Worm (Caenorhabditis elegans): ENCODE measurements around the gene lron-10.

Gene lron-10

ce11 chrIII:10600894-10601293 is 20.3 kb downstream of the lron-10 start:
- no peak for TF ChIP-seq pbrm-1 (GFP tag; IDR thresholded peaks at IDR 0.05)
- TF ChIP-seq K12H6.12 (tag; optimal IDR thresholded peaks at IDR 0.05) = no peak
- TF ChIP-seq nhr-179 (tag; optimal IDR thresholded peaks at IDR 0.05) = no peak
- no peak for TF ChIP-seq ztf-22 (GFP tag; optimal IDR thresholded peaks at IDR 0.05)
- no peak for TF ChIP-seq hlh-26 (GFP tag; conservative IDR thresholded peaks at IDR 0.05)
- no peak for TF ChIP-seq hsf-1 (GFP tag; IDR thresholded peaks at IDR 0.05)
- TF ChIP-seq fkh-3 (tag; optimal IDR thresholded peaks at IDR 0.05) = no peak
- no peak for TF ChIP-seq ceh-91 (GFP tag; IDR thresholded peaks at IDR 0.05)
- no peak for TF ChIP-seq bed-2 (GFP tag; IDR thresholded peaks at IDR 0.05)
- no peak for TF ChIP-seq hmg-1.2 (GFP tag; IDR thresholded peaks at IDR 0.05)
- no peak for TF ChIP-seq let-526 (GFP tag; IDR thresholded peaks at IDR 0.05)
- TF ChIP-seq egl-18 (GFP tag; IDR thresholded peaks at IDR 0.05) = no peak
- no peak for TF ChIP-seq B0336.3 (GFP tag; IDR thresholded peaks at IDR 0.05)
- TF ChIP-seq madf-6 (GFP tag; IDR thresholded peaks at IDR 0.05) = no peak
- no peak for TF ChIP-seq ztf-6 (GFP tag; IDR thresholded peaks at IDR 0.05)
- no peak for TF ChIP-seq lsl-1 (GFP tag; optimal IDR thresholded peaks at IDR 0.05)
- TF ChIP-seq nhr-90 (tag; optimal IDR thresholded peaks at IDR 0.05) = no peak
- TF ChIP-seq Y53G8AR.9 (GFP tag; conservative IDR thresholded peaks at IDR 0.05) = no peak
- no peak for TF ChIP-seq Y79H2A.3 (GFP tag; conservative IDR thresholded peaks at IDR 0.05)
- no peak for TF ChIP-seq dpl-1 (GFP tag; optimal IDR thresholded peaks at IDR 0.05)

ce11 chrIII:10600138-10600626 is 21.0 kb downstream of the lron-10 start, which contains the start of gene epg-6:
Gene epg-6, minus strand, starts transcription at chrIII:10600188.
- TF ChIP-seq hmg-1.2 (GFP tag; IDR thresholded peaks at IDR 0.05) (peak; percentile 21; the same call in 1 of the 2 replicates), ceh-91 (GFP tag; IDR thresholded peaks at IDR 0.05) (peak; percentile 84), dpl-1 (GFP tag; optimal IDR thresholded peaks at IDR 0.05) (peak; percentile 27), madf-8 (GFP tag; conservative IDR thresholded peaks at IDR 0.05) (peak; percentile 82), attf-6 (GFP tag; IDR thresholded peaks at IDR 0.05) (no peak), K11D2.4 (GFP tag; IDR thresholded peaks at IDR 0.05) (no peak), ztf-26 (tag; optimal IDR thresholded peaks at IDR 0.05) (no peak), rpc-1 (optimal IDR thresholded peaks at IDR 0.05) (no peak), rpc-1 (tag; optimal IDR thresholded peaks at IDR 0.05) (no peak), snpc-1.1 (tag; optimal IDR thresholded peaks at IDR 0.05; ENCODE audit: insufficient read depth) (peak; percentile 17), Y79H2A.3 (GFP tag; conservative IDR thresholded peaks at IDR 0.05) (0 out of 2 replicates have a peak, but pooled peaks have one; percentile 26), ztf-6 (GFP tag; IDR thresholded peaks at IDR 0.05) (no peak), D2030.7 (GFP tag; IDR thresholded peaks at IDR 0.05) (peak; percentile 74), hsf-1 (GFP tag; IDR thresholded peaks at IDR 0.05) (0 out of 2 replicates have a peak, but pooled peaks have one; percentile 28), xnd-1 (tag; optimal IDR thresholded peaks at IDR 0.05) (peak; percentile 94), snpc-4 (GFP tag; optimal IDR thresholded peaks at IDR 0.05) (no peak), snpc-4 (tag; optimal IDR thresholded peaks at IDR 0.05) (peak in 1 of 4 experiments; percentile 0), tlf-1 (GFP tag; optimal IDR thresholded peaks at IDR 0.05) (peak; percentile 55), snpc-1.3 (tag; optimal IDR thresholded peaks at IDR 0.05; ENCODE audit: insufficient read depth) (peak; percentile 58), nfyb-1 (GFP tag; IDR thresholded peaks at IDR 0.05) (no peak), aptf-3 (GFP tag; IDR thresholded peaks at IDR 0.05) (no peak), F52B5.7 (tag; optimal IDR thresholded peaks at IDR 0.05) (no peak), lsl-1 (GFP tag; optimal IDR thresholded peaks at IDR 0.05) (peak; percentile 99), mes-4 (tag; optimal IDR thresholded peaks at IDR 0.05) (no peak), atf-7 (tag; optimal IDR thresholded peaks at IDR 0.05) (no peak), B0035.1 (tag; optimal IDR thresholded peaks at IDR 0.05) (no peak), lin-54 (GFP tag; optimal IDR thresholded peaks at IDR 0.05) (peak; percentile 54), lsy-27 (tag; optimal IDR thresholded peaks at IDR 0.05; ENCODE audit: borderline replicate concordance, insufficient read depth) (no peak), nhr-27 (tag; optimal IDR thresholded peaks at IDR 0.05) (no peak), nfya-2 (GFP tag; IDR thresholded peaks at IDR 0.05) (no peak), akir-1 (GFP tag; optimal IDR thresholded peaks at IDR 0.05) (no peak), snpc-3.4 (tag; optimal IDR thresholded peaks at IDR 0.05) (peak; percentile 8), him-1 (tag; optimal IDR thresholded peaks at IDR 0.05) (peak; percentile 50), F33H1.4 (GFP tag; IDR thresholded peaks at IDR 0.05) (peak; percentile 94), egl-18 (GFP tag; IDR thresholded peaks at IDR 0.05) (no peak)

Data from whole organism, young adult.